Worm (Caenorhabditis elegans): Measurements from ENCODE around the gene lgc-11.
A peak's percentile ranks its signal among the peaks of the same experiment; 100 is the strongest.

lgc-11 gene

DNA sequence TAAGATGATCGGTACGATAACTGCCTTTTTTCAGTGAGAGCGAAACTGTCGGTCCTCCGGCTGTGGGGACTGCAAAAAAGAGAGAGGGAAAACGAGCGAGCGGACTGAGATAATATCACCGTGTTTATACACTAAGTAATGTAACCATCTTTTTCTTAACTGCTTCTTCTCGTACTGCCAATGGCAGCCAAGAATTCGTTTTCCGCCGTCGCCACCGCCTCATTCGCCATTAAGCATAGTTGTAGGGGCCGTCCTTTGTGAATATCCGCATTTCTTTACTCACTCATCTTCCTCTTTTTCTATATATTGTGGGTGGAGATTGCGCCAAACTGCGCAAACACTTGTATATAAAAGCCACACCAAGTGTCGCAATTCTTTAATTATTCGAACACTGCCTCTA lies 40.1 kb upstream of the lgc-11 start, which contains the start of gene col-174:
Gene col-174 (plus strand): TSS at position 301 of the 400 bp plus-strand sequence.
- TF ChIP-seq nhr-12 (tag; optimal IDR thresholded peaks at IDR 0.05) (no peak), skn-1 (tag; optimal IDR thresholded peaks at IDR 0.05) (no peak), aly-2 (tag; optimal IDR thresholded peaks at IDR 0.05) (no peak), unc-39 (tag; optimal IDR thresholded peaks at IDR 0.05) (no peak)

DNA sequence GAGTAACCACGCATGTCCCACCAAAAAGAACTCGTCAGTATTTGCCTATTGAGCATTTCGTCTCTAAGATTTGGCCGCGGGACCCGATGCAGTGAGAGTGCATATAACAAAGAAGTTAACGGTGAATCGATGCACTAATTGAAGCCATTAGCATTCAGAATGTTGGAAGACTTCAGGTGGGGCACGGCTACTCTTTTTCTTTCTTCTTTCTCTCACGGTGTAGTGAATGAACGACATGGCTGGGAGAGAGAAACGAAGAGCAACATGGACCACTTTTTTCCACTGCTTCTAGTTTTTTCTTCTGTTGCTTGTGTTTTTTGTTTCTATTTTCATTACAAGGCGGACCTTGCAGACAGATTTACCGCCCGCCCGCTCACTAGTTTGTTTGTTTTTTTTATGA lies 34.6 kb upstream of the lgc-11 start:
- no peak for TF ChIP-seq mdl-1 (tag; optimal IDR thresholded peaks at IDR 0.05)
- TF ChIP-seq sma-9 (GFP tag; optimal IDR thresholded peaks at IDR 0.05): no peak
- TF ChIP-seq sma-9 (tag; optimal IDR thresholded peaks at IDR 0.05): no peak
- no peak for TF ChIP-seq ztf-11 (tag; optimal IDR thresholded peaks at IDR 0.05)
- no peak for TF ChIP-seq fos-1 (tag; optimal IDR thresholded peaks at IDR 0.05)
- no peak for TF ChIP-seq blmp-1 (tag; optimal IDR thresholded peaks at IDR 0.05; ENCODE audit: insufficient read depth)
- no peak for TF ChIP-seq nhr-12 (tag; optimal IDR thresholded peaks at IDR 0.05)
- no peak for TF ChIP-seq unc-55 (GFP tag; optimal IDR thresholded peaks at IDR 0.05)
- TF ChIP-seq nhr-237 (tag; optimal IDR thresholded peaks at IDR 0.05): no peak
- TF ChIP-seq skn-1 (tag; optimal IDR thresholded peaks at IDR 0.05): no peak
- no peak for TF ChIP-seq sem-4 (tag; optimal IDR thresholded peaks at IDR 0.05)
- TF ChIP-seq nhr-6 (tag; optimal IDR thresholded peaks at IDR 0.05): no peak
- TF ChIP-seq crh-2 (tag; optimal IDR thresholded peaks at IDR 0.05): no peak
- TF ChIP-seq mab-5 (tag; optimal IDR thresholded peaks at IDR 0.05): no peak
- no peak for TF ChIP-seq ama-1 (optimal IDR thresholded peaks at IDR 0.05)
- no peak for TF ChIP-seq nhr-129 (tag; optimal IDR thresholded peaks at IDR 0.05)
- no peak for TF ChIP-seq gmeb-1 (tag; optimal IDR thresholded peaks at IDR 0.05)
- TF ChIP-seq zag-1 (tag; optimal IDR thresholded peaks at IDR 0.05): no peak
- no peak for TF ChIP-seq aly-2 (tag; optimal IDR thresholded peaks at IDR 0.05)
- TF ChIP-seq elt-1 (tag; optimal IDR thresholded peaks at IDR 0.05): no peak
- TF ChIP-seq nhr-21 (tag; optimal IDR thresholded peaks at IDR 0.05): no peak

DNA sequence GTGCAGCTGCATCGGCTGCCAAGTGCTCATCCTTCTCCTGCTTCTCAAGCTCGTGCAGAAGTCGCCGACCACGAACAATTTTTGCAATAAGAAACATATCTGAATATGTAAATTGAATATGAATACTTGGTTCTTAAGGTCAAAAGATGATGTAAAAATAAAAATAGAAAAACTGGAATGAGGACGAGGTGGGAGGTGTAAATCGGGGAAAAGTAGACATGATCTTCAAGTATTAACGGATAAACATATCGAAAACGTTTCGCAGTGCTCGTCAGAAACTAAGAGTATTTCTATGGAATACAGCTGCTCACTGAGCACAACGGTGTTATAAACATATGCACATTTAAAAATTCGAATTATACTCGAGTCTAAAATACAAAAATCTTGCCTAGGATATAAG lies 33.6 kb upstream of the lgc-11 start, which contains the start of gene glb-16:
Gene glb-16 (minus strand): TSS at position 101 of the 400 bp plus-strand sequence.
- TF ChIP-seq ZK546.5 (tag; optimal IDR thresholded peaks at IDR 0.05) (no peak), unc-39 (tag; optimal IDR thresholded peaks at IDR 0.05) (no peak), alr-1 (tag; optimal IDR thresholded peaks at IDR 0.05) (no peak), mdl-1 (tag; optimal IDR thresholded peaks at IDR 0.05) (no peak), ztf-11 (tag; optimal IDR thresholded peaks at IDR 0.05) (no peak), R02D3.7 (tag; optimal IDR thresholded peaks at IDR 0.05) (no peak), aly-2 (tag; optimal IDR thresholded peaks at IDR 0.05) (no peak)

DNA sequence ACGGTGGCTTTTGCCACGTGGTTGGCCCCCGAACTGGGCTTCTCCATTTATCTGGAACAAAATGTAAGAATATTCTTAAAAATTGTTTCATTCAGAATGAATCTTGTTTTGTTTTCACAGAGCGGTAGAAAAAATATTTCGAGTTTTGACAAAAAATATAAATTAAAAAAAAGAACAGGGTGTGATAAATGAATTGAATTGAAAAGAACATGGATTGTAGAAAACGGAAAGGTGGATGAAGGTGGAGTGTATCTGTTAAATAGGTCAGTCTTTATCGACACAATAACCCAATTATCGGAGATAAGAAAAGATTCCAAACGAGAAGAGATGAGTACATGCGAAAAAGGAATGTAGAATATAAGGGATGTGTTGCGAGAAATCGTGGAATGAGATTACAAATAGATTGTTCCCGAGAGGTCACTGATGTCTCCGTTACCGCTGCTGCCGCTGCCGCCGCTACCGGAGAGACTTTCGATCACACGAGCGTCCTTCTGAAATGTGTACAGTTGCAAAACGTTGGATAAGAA lies 31.4 kb upstream of the lgc-11 start, which contains the start of gene dpy-7:
Gene dpy-7 (minus strand): TSS at position 51 of the 527 bp plus-strand sequence.
- TF ChIP-seq nhr-25 (tag; optimal IDR thresholded peaks at IDR 0.05) (no peak), nhr-11 (tag; optimal IDR thresholded peaks at IDR 0.05) (no peak), alr-1 (tag; optimal IDR thresholded peaks at IDR 0.05) (no peak), nhr-21 (tag; optimal IDR thresholded peaks at IDR 0.05) (peak; percentile 35), sma-9 (GFP tag; optimal IDR thresholded peaks at IDR 0.05) (peak; percentile 4), sma-9 (tag; optimal IDR thresholded peaks at IDR 0.05) (no peak), nhr-10 (tag; optimal IDR thresholded peaks at IDR 0.05) (no peak), lin-13 (GFP tag; optimal IDR thresholded peaks at IDR 0.05) (no peak), zag-1 (tag; optimal IDR thresholded peaks at IDR 0.05) (no peak), aly-2 (tag; optimal IDR thresholded peaks at IDR 0.05) (no peak), dmd-4 (tag; optimal IDR thresholded peaks at IDR 0.05) (no peak), nhr-129 (tag; optimal IDR thresholded peaks at IDR 0.05) (no peak), mab-5 (tag; optimal IDR thresholded peaks at IDR 0.05) (no peak), nhr-23 (tag; optimal IDR thresholded peaks at IDR 0.05) (no peak), elt-1 (tag; optimal IDR thresholded peaks at IDR 0.05) (peak; percentile 65), ztf-11 (tag; optimal IDR thresholded peaks at IDR 0.05) (no peak), snpc-4 (tag; optimal IDR thresholded peaks at IDR 0.05) (no peak), lsy-2 (tag; optimal IDR thresholded peaks at IDR 0.05) (no peak), sma-3 (GFP tag; optimal IDR thresholded peaks at IDR 0.05) (no peak), blmp-1 (tag; optimal IDR thresholded peaks at IDR 0.05; ENCODE audit: insufficient read depth) (no peak), F13H6.1 (tag; optimal IDR thresholded peaks at IDR 0.05) (no peak), nhr-237 (tag; optimal IDR thresholded peaks at IDR 0.05) (no peak), mdl-1 (tag; optimal IDR thresholded peaks at IDR 0.05) (no peak), C34F6.9 (tag; optimal IDR thresholded peaks at IDR 0.05) (no peak), unc-62 (GFP tag; optimal IDR thresholded peaks at IDR 0.05) (no peak), ceh-16 (tag; optimal IDR thresholded peaks at IDR 0.05) (no peak)
